Worm (Caenorhabditis elegans): Measurements from ENCODE around the gene T21D12.7.

- TF ChIP-seq nhr-11 (tag; optimal IDR thresholded peaks at IDR 0.05), result no peak
- no peak for TF ChIP-seq nhr-6 (tag; optimal IDR thresholded peaks at IDR 0.05)
- no peak for TF ChIP-seq zag-1 (tag; optimal IDR thresholded peaks at IDR 0.05)
- TF ChIP-seq unc-62 (GFP tag; optimal IDR thresholded peaks at IDR 0.05), result no peak
- no peak for TF ChIP-seq ceh-82 (tag; optimal IDR thresholded peaks at IDR 0.05)
- TF ChIP-seq mdl-1 (tag; optimal IDR thresholded peaks at IDR 0.05), result no peak
- TF ChIP-seq lin-13 (GFP tag; optimal IDR thresholded peaks at IDR 0.05), result no peak
- no peak for TF ChIP-seq aly-2 (tag; optimal IDR thresholded peaks at IDR 0.05)
- TF ChIP-seq snpc-4 (tag; optimal IDR thresholded peaks at IDR 0.05), result no peak
- TF ChIP-seq ztf-11 (tag; optimal IDR thresholded peaks at IDR 0.05), result no peak
- TF ChIP-seq nhr-237 (tag; optimal IDR thresholded peaks at IDR 0.05), result no peak
- no peak for TF ChIP-seq C34F6.9 (tag; optimal IDR thresholded peaks at IDR 0.05)
- no peak for TF ChIP-seq fos-1 (tag; optimal IDR thresholded peaks at IDR 0.05)
- TF ChIP-seq R02D3.7 (tag; optimal IDR thresholded peaks at IDR 0.05), result no peak
Measured at ce11 chrIV:338192-338831, 47.1 kb upstream of the T21D12.7 start.
